Worm (Caenorhabditis elegans) whole organism, young adult: Measurements from ENCODE around the gene F57B7.2.

Source experiments
- F49E8.2 ChIP-seq: sonication (generic microtip); optimal IDR thresholded peaks from 3 replicates; lab custom pipeline; 2017; ENCODE audit warnings: missing genetic modification characterization, mild to moderate bottlenecking, missing compliant biosample characterization, antibody characterized with exemption, moderate library complexity; ENCODE audit not compliant: insufficient read depth
- K12H6.12 ChIP-seq: fragments of 200-800 bp; sonication (Bioruptor generic); optimal IDR thresholded peaks from 2 replicates; lab custom pipeline; 2018; ENCODE audit warnings: mild to moderate bottlenecking, missing genetic modification characterization, missing compliant biosample characterization
- Y67H2A.10 ChIP-seq: fragments of 200-800 bp; sonication (Bioruptor generic); conservative IDR thresholded peaks from 2 replicates; pipeline ENCODE4 v1.3.6; 2022; ENCODE audit warnings: missing genetic modification reagents, missing genetic modification characterization, missing compliant biosample characterization
- nhr-90 ChIP-seq: sonication (generic microtip); optimal IDR thresholded peaks from 2 replicates; lab custom pipeline; 2016; ENCODE audit warnings: missing genotype, mild to moderate bottlenecking, missing genetic modification characterization, missing compliant biosample characterization
- somi-1 ChIP-seq: fragments of 200-800 bp; sonication (Bioruptor generic); optimal IDR thresholded peaks from 2 replicates; lab custom pipeline; 2018; ENCODE audit warnings: mild to moderate bottlenecking, missing genetic modification characterization, missing compliant biosample characterization

- TF ChIP-seq F49E8.2 (tag; lab: Kevin White, UChicago): no peak
- TF ChIP-seq somi-1 (GFP tag; lab: Kevin White, UChicago): no peak
- TF ChIP-seq Y67H2A.10 (GFP tag; lab: Robert Waterston, UW): no peak
- TF ChIP-seq nhr-90 (tag; lab: Kevin White, UChicago): no peak
- TF ChIP-seq K12H6.12: no peak
These were observed 6.9 kb upstream of the F57B7.2 start, which contains the start of gene col-156 for ce11 chrV:11450257-11450656.
